ENCODE assay signal across 1 fruit fly cellular context in genomic region chr3R:14311027-14311426, dm6.
TF ChIP-seq lines count a peak whose summit lies in the region.

No protein-coding gene starts in this region.

TF ChIP-seq in whole organism, embryonic, 481 proteins besides CTCF, POLR2A, EP300 and RAD21 (continued from another document and continues in another):
- TF ChIP-seq Hsf (GFP tag; optimal IDR thresholded peaks at IDR 0.05; lab: Kevin White, UChicago) (peak; percentile 14), Stat92E (GFP tag; optimal IDR thresholded peaks at IDR 0.05; lab: Kevin White, UChicago) (no peak), CG8089 (GFP tag; optimal IDR thresholded peaks at IDR 0.05; lab: Kevin White, UChicago) (no peak), CG34422 (GFP tag; IDR thresholded peaks at IDR 0.05; lab: Robert Waterston, UW) (peak; percentile 60; the same call in 1 of the 3 replicates), sisA (GFP tag; IDR thresholded peaks at IDR 0.05; lab: Robert Waterston, UW) (no peak), CG31441 (GFP tag; IDR thresholded peaks at IDR 0.05; lab: Robert Waterston, UW) (no peak), CG11085 (GFP tag; IDR thresholded peaks at IDR 0.05; lab: Robert Waterston, UW) (no peak), kay (GFP tag; optimal IDR thresholded peaks at IDR 0.05; lab: Kevin White, UChicago) (no peak), CG6689 (GFP tag; IDR thresholded peaks at IDR 0.05; lab: Robert Waterston, UW) (peak; percentile 37; the same call in 1 of the 2 replicates), Atf3 (GFP tag; optimal IDR thresholded peaks at IDR 0.05; lab: Kevin White, UChicago) (no peak), Gug (GFP tag; IDR thresholded peaks at IDR 0.05; lab: Robert Waterston, UW) (no peak), tio (GFP tag; optimal IDR thresholded peaks at IDR 0.05; lab: Kevin White, UChicago) (no peak), CG11093 (GFP tag; IDR thresholded peaks at IDR 0.05; lab: Robert Waterston, UW) (no peak), bowl (GFP tag; IDR thresholded peaks at IDR 0.05; lab: Robert Waterston, UW) (no peak), CG3847 (GFP tag; IDR thresholded peaks at IDR 0.05; lab: Robert Waterston, UW) (no peak), btn (GFP tag; optimal IDR thresholded peaks at IDR 0.05; lab: Kevin White, UChicago) (no peak), Side (GFP tag; optimal IDR thresholded peaks at IDR 0.05; lab: Kevin White, UChicago) (no peak), Dbx (GFP tag; IDR thresholded peaks at IDR 0.05; lab: Robert Waterston, UW) (no peak), tll (GFP tag; optimal IDR thresholded peaks at IDR 0.05; lab: Kevin White, UChicago) (no peak), CG9876 (GFP tag; optimal IDR thresholded peaks at IDR 0.05; lab: Kevin White, UChicago) (no peak), lbe (GFP tag; optimal IDR thresholded peaks at IDR 0.05; lab: Kevin White, UChicago) (no peak), trh (GFP tag; optimal IDR thresholded peaks at IDR 0.05; lab: Kevin White, UChicago) (no peak), CG14050 (GFP tag; IDR thresholded peaks at IDR 0.05; lab: Robert Waterston, UW) (no peak), croc (GFP tag; conservative IDR thresholded peaks at IDR 0.05; lab: Robert Waterston, UW) (no peak), CG6791 (GFP tag; IDR thresholded peaks at IDR 0.05; lab: Robert Waterston, UW; ENCODE audit: partially characterized antibody) (no peak), disco-r (GFP tag; optimal IDR thresholded peaks at IDR 0.05; lab: Kevin White, UChicago) (no peak), esg (GFP tag; conservative IDR thresholded peaks at IDR 0.05; lab: Robert Waterston, UW) (peak; percentile 49), Med (GFP tag; lab: Kevin White, UChicago) (peak; percentile 48), pfk (GFP tag; optimal IDR thresholded peaks at IDR 0.05; lab: Kevin White, UChicago) (no peak), CG11723 (GFP tag; optimal IDR thresholded peaks at IDR 0.05; lab: Kevin White, UChicago) (no peak), CG9817 (tag; optimal IDR thresholded peaks at IDR 0.05; lab: Kevin White, UChicago) (no peak), CG10366 (GFP tag; IDR thresholded peaks at IDR 0.05; lab: Robert Waterston, UW) (no peak; the same call in 1 of the 2 replicates), wek (GFP tag; optimal IDR thresholded peaks at IDR 0.05; lab: Kevin White, UChicago) (no peak), CG1529 (GFP tag; optimal IDR thresholded peaks at IDR 0.05; lab: Kevin White, UChicago) (no peak), Spps (tag; optimal IDR thresholded peaks at IDR 0.05; lab: Kevin White, UChicago) (no peak), sens-2 (GFP tag; IDR thresholded peaks at IDR 0.05; lab: Robert Waterston, UW) (no peak), HLH3B (GFP tag; IDR thresholded peaks at IDR 0.05; lab: Robert Waterston, UW) (no peak), Scr (GFP tag; IDR thresholded peaks at IDR 0.05; lab: Robert Waterston, UW; ENCODE audit: partially characterized antibody) (no peak), rib (GFP tag; IDR thresholded peaks at IDR 0.05; lab: Robert Waterston, UW) (no peak), h (optimal IDR thresholded peaks at IDR 0.05; lab: Kevin White, UChicago) (no peak), CG7987 (GFP tag; optimal IDR thresholded peaks at IDR 0.05; lab: Kevin White, UChicago) (no peak), CG10959 (GFP tag; IDR thresholded peaks at IDR 0.05; lab: Robert Waterston, UW) (no peak), Neu2 (GFP tag; optimal IDR thresholded peaks at IDR 0.05; lab: Kevin White, UChicago; ENCODE audit: borderline replicate concordance) (no peak), CG15514 (GFP tag; optimal IDR thresholded peaks at IDR 0.05; lab: Kevin White, UChicago) (no peak), CG2116 (GFP tag; optimal IDR thresholded peaks at IDR 0.05; lab: Kevin White, UChicago) (no peak), usp (GFP tag; optimal IDR thresholded peaks at IDR 0.05; lab: Kevin White, UChicago) (no peak), lmd (GFP tag; IDR thresholded peaks at IDR 0.05; lab: Robert Waterston, UW) (peak; percentile 55; the same call in 1 of the 2 replicates), hkb (optimal IDR thresholded peaks at IDR 0.05; lab: Kevin White, UChicago) (no peak), hkb (GFP tag; IDR thresholded peaks at IDR 0.05; lab: Robert Waterston, UW) (peak; percentile 45; the same call in 1 of the 2 replicates), ranshi (GFP tag; IDR thresholded peaks at IDR 0.05; lab: Robert Waterston, UW) (peak; percentile 40; the same call in 1 of the 2 replicates), Gsc (GFP tag; IDR thresholded peaks at IDR 0.05; lab: Robert Waterston, UW) (no peak), jigr1 (GFP tag; IDR thresholded peaks at IDR 0.05; lab: Robert Waterston, UW) (no peak), eyg (GFP tag; optimal IDR thresholded peaks at IDR 0.05; lab: Kevin White, UChicago) (no peak), CG12299 (tag; optimal IDR thresholded peaks at IDR 0.05; lab: Kevin White, UChicago) (no peak), crc (GFP tag; optimal IDR thresholded peaks at IDR 0.05; lab: Kevin White, UChicago) (no peak), Mes4 (GFP tag; optimal IDR thresholded peaks at IDR 0.05; lab: Kevin White, UChicago) (no peak), CG15601 (tag; optimal IDR thresholded peaks at IDR 0.05; lab: Kevin White, UChicago) (peak; percentile 5), slou (GFP tag; optimal IDR thresholded peaks at IDR 0.05; lab: Kevin White, UChicago) (no peak), nerfin-2 (GFP tag; IDR thresholded peaks at IDR 0.05; lab: Robert Waterston, UW; ENCODE audit: partially characterized antibody) (no peak), fd102C (GFP tag; optimal IDR thresholded peaks at IDR 0.05; lab: Kevin White, UChicago) (no peak), CG10267 (tag; optimal IDR thresholded peaks at IDR 0.05; lab: Kevin White, UChicago) (peak; percentile 21), CG1602 (GFP tag; optimal IDR thresholded peaks at IDR 0.05; lab: Kevin White, UChicago) (no peak), emc (GFP tag; optimal IDR thresholded peaks at IDR 0.05; lab: Kevin White, UChicago) (no peak), ind (GFP tag; optimal IDR thresholded peaks at IDR 0.05; lab: Kevin White, UChicago) (no peak), Fer2 (tag; optimal IDR thresholded peaks at IDR 0.05; lab: Kevin White, UChicago) (no peak), dpn (GFP tag; optimal IDR thresholded peaks at IDR 0.05; lab: Kevin White, UChicago) (peak in 1 of 2 experiments; percentile 27), ken (GFP tag; IDR thresholded peaks at IDR 0.05; lab: Robert Waterston, UW) (no peak), Ets65A (GFP tag; lab: Kevin White, UChicago) (no peak), insv (GFP tag; optimal IDR thresholded peaks at IDR 0.05; lab: Kevin White, UChicago) (no peak), tup (GFP tag; optimal IDR thresholded peaks at IDR 0.05; lab: Kevin White, UChicago) (no peak), Bteb2 (GFP tag; optimal IDR thresholded peaks at IDR 0.05; lab: Kevin White, UChicago) (no peak), crp (GFP tag; optimal IDR thresholded peaks at IDR 0.05; lab: Kevin White, UChicago) (no peak), CG7786 (GFP tag; optimal IDR thresholded peaks at IDR 0.05; lab: Kevin White, UChicago) (no peak), Dip2 (GFP tag; IDR thresholded peaks at IDR 0.05; lab: Robert Waterston, UW) (no peak), abd-A (tag; optimal IDR thresholded peaks at IDR 0.05; lab: Kevin White, UChicago) (no peak), C15 (GFP tag; IDR thresholded peaks at IDR 0.05; lab: Robert Waterston, UW) (no peak), CG16815 (GFP tag; optimal IDR thresholded peaks at IDR 0.05; lab: Kevin White, UChicago) (no peak), CG8290 (GFP tag; optimal IDR thresholded peaks at IDR 0.05; lab: Kevin White, UChicago) (no peak), CG8290 (tag; optimal IDR thresholded peaks at IDR 0.05; lab: Kevin White, UChicago) (no peak), CG7372 (GFP tag; IDR thresholded peaks at IDR 0.05; lab: Robert Waterston, UW) (0 out of 2 replicates have a peak, but pooled peaks have one; percentile 13), Doc2 (GFP tag; IDR thresholded peaks at IDR 0.05; lab: Robert Waterston, UW) (no peak), NK7.1 (GFP tag; optimal IDR thresholded peaks at IDR 0.05; lab: Kevin White, UChicago) (no peak), Drgx (GFP tag; IDR thresholded peaks at IDR 0.05; lab: Robert Waterston, UW) (no peak), chn (GFP tag; optimal IDR thresholded peaks at IDR 0.05; lab: Kevin White, UChicago) (no peak), Kr (GFP tag; optimal IDR thresholded peaks at IDR 0.05; lab: Kevin White, UChicago) (no peak), Sry-β (GFP tag; optimal IDR thresholded peaks at IDR 0.05; lab: Kevin White, UChicago) (no peak), CG31388 (GFP tag; optimal IDR thresholded peaks at IDR 0.05; lab: Kevin White, UChicago) (no peak), CG12155 (GFP tag; optimal IDR thresholded peaks at IDR 0.05; lab: Kevin White, UChicago) (no peak), CG10147 (GFP tag; optimal IDR thresholded peaks at IDR 0.05; lab: Kevin White, UChicago) (peak; percentile 22), sug (tag; optimal IDR thresholded peaks at IDR 0.05; lab: Kevin White, UChicago) (no peak), sim (GFP tag; IDR thresholded peaks at IDR 0.05; lab: Robert Waterston, UW) (no peak), Hr39 (optimal IDR thresholded peaks at IDR 0.05; lab: Kevin White, UChicago) (no peak), Abd-B (GFP tag; optimal IDR thresholded peaks at IDR 0.05; lab: Kevin White, UChicago) (no peak), otp (GFP tag; IDR thresholded peaks at IDR 0.05; lab: Robert Waterston, UW) (no peak), CG2712 (tag; optimal IDR thresholded peaks at IDR 0.05; lab: Kevin White, UChicago) (peak; percentile 52), NC2β (GFP tag; optimal IDR thresholded peaks at IDR 0.05; lab: Kevin White, UChicago) (no peak), pros (GFP tag; optimal IDR thresholded peaks at IDR 0.05; lab: Kevin White, UChicago) (no peak), D19A (tag; optimal IDR thresholded peaks at IDR 0.05; lab: Kevin White, UChicago) (no peak), seq (GFP tag; IDR thresholded peaks at IDR 0.05; lab: Robert Waterston, UW) (no peak), BtbVII (GFP tag; optimal IDR thresholded peaks at IDR 0.05; lab: Kevin White, UChicago) (no peak), en (GFP tag; optimal IDR thresholded peaks at IDR 0.05; lab: Kevin White, UChicago) (peak; percentile 16), MBD-R2 (GFP tag; IDR thresholded peaks at IDR 0.05; lab: Robert Waterston, UW) (no peak), CG13287 (GFP tag; IDR thresholded peaks at IDR 0.05; lab: Robert Waterston, UW; ENCODE audit: partially characterized antibody) (no peak), CG15696 (tag; optimal IDR thresholded peaks at IDR 0.05; lab: Kevin White, UChicago) (no peak), CG3163 (GFP tag; optimal IDR thresholded peaks at IDR 0.05; lab: Kevin White, UChicago) (no peak), Ada2b (GFP tag; IDR thresholded peaks at IDR 0.05; lab: Robert Waterston, UW) (no peak), fru (optimal IDR thresholded peaks at IDR 0.05; lab: Kevin White, UChicago) (no peak), GATAe (GFP tag; conservative IDR thresholded peaks at IDR 0.05; lab: Robert Waterston, UW) (no peak), trem (tag; optimal IDR thresholded peaks at IDR 0.05; lab: Kevin White, UChicago) (peak; percentile 7), CG2889 (GFP tag; IDR thresholded peaks at IDR 0.05; lab: Robert Waterston, UW) (no peak), ATbp (GFP tag; optimal IDR thresholded peaks at IDR 0.05; lab: Kevin White, UChicago) (no peak), HHEX (GFP tag; optimal IDR thresholded peaks at IDR 0.05; lab: Kevin White, UChicago) (no peak), CG30403 (GFP tag; optimal IDR thresholded peaks at IDR 0.05; lab: Kevin White, UChicago) (peak; percentile 31), Hey (tag; optimal IDR thresholded peaks at IDR 0.05; lab: Kevin White, UChicago) (no peak), bcd (GFP tag; optimal IDR thresholded peaks at IDR 0.05; lab: Kevin White, UChicago) (no peak), CG9215 (GFP tag; IDR thresholded peaks at IDR 0.05; lab: Robert Waterston, UW) (0 out of 2 replicates have a peak, but pooled peaks have one; percentile 9), CG15479 (GFP tag; optimal IDR thresholded peaks at IDR 0.05; lab: Kevin White, UChicago) (no peak), ssp (GFP tag; IDR thresholded peaks at IDR 0.05; lab: Robert Waterston, UW) (no peak), sna (GFP tag; IDR thresholded peaks at IDR 0.05; lab: Robert Waterston, UW; ENCODE audit: partially characterized antibody) (no peak), tap (tag; optimal IDR thresholded peaks at IDR 0.05; lab: Kevin White, UChicago) (no peak), Dad (GFP tag; optimal IDR thresholded peaks at IDR 0.05; lab: Kevin White, UChicago) (no peak), Antp (GFP tag; optimal IDR thresholded peaks at IDR 0.05; lab: Kevin White, UChicago) (no peak), gsb-n (tag; optimal IDR thresholded peaks at IDR 0.05; lab: Kevin White, UChicago) (no peak), CG6175 (GFP tag; IDR thresholded peaks at IDR 0.05; lab: Robert Waterston, UW) (no peak), TFAM (GFP tag; optimal IDR thresholded peaks at IDR 0.05; lab: Kevin White, UChicago) (no peak), CG43689 (GFP tag; IDR thresholded peaks at IDR 0.05; lab: Robert Waterston, UW) (no peak), CG42726 (GFP tag; IDR thresholded peaks at IDR 0.05; lab: Robert Waterston, UW; ENCODE audit: partially characterized antibody) (no peak), Vsx1 (GFP tag; optimal IDR thresholded peaks at IDR 0.05; lab: Kevin White, UChicago) (no peak), stc (GFP tag; IDR thresholded peaks at IDR 0.05; lab: Robert Waterston, UW) (no peak), CG12659 (GFP tag; optimal IDR thresholded peaks at IDR 0.05; lab: Kevin White, UChicago) (no peak), Chrac-16 (GFP tag; optimal IDR thresholded peaks at IDR 0.05; lab: Kevin White, UChicago) (no peak), Oaz (GFP tag; IDR thresholded peaks at IDR 0.05; lab: Robert Waterston, UW) (no peak), ro (GFP tag; IDR thresholded peaks at IDR 0.05; lab: Robert Waterston, UW) (no peak), pum (GFP tag; optimal IDR thresholded peaks at IDR 0.05; lab: Kevin White, UChicago) (no peak), CG34376 (GFP tag; optimal IDR thresholded peaks at IDR 0.05; lab: Kevin White, UChicago) (no peak), run (tag; optimal IDR thresholded peaks at IDR 0.05; lab: Kevin White, UChicago) (no peak), CG12744 (GFP tag; optimal IDR thresholded peaks at IDR 0.05; lab: Kevin White, UChicago) (no peak), Mrtf (GFP tag; IDR thresholded peaks at IDR 0.05; lab: Robert Waterston, UW) (no peak), CG4404 (GFP tag; IDR thresholded peaks at IDR 0.05; lab: Robert Waterston, UW) (no peak), CG14441 (GFP tag; IDR thresholded peaks at IDR 0.05; lab: Robert Waterston, UW) (0 out of 2 replicates have a peak, but pooled peaks have one; percentile 23)
